Worm (Caenorhabditis elegans): Measurements from ENCODE around the gene F25H9.7.

DNA sequence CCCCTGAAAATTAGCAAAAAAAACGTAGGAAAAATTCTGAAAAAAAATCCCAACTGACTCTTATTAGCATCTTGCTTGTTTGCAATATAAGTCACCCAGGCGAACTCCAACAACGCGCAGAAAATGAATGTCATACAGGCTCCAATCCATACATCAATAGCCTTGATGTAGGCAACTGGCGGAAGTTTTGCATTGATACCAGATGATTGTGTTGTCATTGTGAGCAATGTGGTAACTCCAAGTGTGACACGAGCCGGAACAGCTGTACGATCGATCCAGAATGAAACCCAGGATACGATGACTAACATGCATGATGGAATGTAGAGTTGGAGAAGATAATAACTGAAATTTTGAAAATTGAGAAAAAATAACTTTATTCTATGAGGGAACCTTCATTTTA, 31.1 kb downstream of the F25H9.7 start:
- TF ChIP-seq egl-27 (tag; optimal IDR thresholded peaks at IDR 0.05) (no peak), lin-39 (tag; optimal IDR thresholded peaks at IDR 0.05) (no peak), elt-3 (tag; optimal IDR thresholded peaks at IDR 0.05) (no peak), nhr-6 (tag; optimal IDR thresholded peaks at IDR 0.05) (no peak), gmeb-1 (tag; optimal IDR thresholded peaks at IDR 0.05) (no peak), aly-2 (tag; optimal IDR thresholded peaks at IDR 0.05) (no peak), nhr-11 (tag; optimal IDR thresholded peaks at IDR 0.05) (no peak), dmd-4 (tag; optimal IDR thresholded peaks at IDR 0.05) (no peak), unc-62 (GFP tag; optimal IDR thresholded peaks at IDR 0.05) (no peak)

Data from whole organism, L2 larva.